Worm (Caenorhabditis elegans): ENCODE measurements around the gene F55G1.15.

DNA sequence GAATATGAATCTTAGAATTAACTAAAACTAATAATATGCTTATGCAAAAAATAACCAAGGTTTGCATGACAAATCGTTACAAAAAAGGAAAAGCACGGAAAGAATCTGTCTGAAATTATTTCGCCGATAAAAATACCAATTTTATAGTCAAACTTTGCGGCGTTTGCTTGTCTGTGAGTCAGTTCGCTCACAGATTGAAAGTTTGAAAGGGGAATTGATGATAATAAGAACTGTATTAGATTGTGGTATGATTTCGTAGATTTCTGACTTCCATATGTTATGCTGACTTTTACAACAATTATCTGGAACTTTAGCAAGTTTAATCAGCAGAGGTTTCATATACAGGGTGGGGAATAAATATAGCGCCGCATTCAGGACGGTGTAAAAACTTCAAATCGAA lies 41.0 kb downstream of the F55G1.15 start, which contains the start of gene F13B6.2:
- no peak for TF ChIP-seq hnd-1 (tag; optimal IDR thresholded peaks at IDR 0.05)
- no peak for TF ChIP-seq aly-1 (tag; optimal IDR thresholded peaks at IDR 0.05)
- TF ChIP-seq sea-1 (GFP tag; conservative IDR thresholded peaks at IDR 0.05): no peak
- no peak for TF ChIP-seq ama-1 (optimal IDR thresholded peaks at IDR 0.05)
- TF ChIP-seq ceh-36 (tag; optimal IDR thresholded peaks at IDR 0.05): no peak
